Fruit fly (Drosophila melanogaster) ovary, adult (tissue): ENCODE results near the gene CG4972.

Experiments used
- CG17801 ChIP-seq: fragments of 200-800 bp; optimal IDR thresholded peaks from 2 replicates; lab custom pipeline; 2019; ENCODE audit warnings: missing biosample characterization, mild to moderate bottlenecking, missing genetic modification characterization, moderate library complexity; ENCODE audit not compliant: partially characterized antibody

The CG4972 gene

DNA sequence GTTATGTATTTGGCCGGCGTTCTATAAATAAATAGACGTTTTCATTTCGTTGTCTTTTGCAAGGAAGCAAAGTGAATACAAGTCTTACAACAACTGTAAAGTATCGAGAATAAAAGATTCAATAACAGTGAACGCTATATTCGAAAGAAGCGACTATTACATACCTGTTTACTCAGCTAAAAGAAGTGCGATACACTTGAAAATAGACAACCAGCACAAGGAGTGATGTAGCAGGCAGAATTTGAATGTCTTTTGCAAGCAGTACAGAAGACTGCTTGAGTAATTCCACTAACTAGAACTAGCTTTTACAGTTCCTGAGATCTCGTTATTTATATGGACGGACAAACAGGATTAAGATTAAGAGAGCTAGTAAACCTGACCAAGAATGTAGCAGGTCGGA is 16.3 kb upstream of the CG4972 start:
- no peak for TF ChIP-seq CG17801 (GFP tag; lab: Kevin White, UChicago)

DNA sequence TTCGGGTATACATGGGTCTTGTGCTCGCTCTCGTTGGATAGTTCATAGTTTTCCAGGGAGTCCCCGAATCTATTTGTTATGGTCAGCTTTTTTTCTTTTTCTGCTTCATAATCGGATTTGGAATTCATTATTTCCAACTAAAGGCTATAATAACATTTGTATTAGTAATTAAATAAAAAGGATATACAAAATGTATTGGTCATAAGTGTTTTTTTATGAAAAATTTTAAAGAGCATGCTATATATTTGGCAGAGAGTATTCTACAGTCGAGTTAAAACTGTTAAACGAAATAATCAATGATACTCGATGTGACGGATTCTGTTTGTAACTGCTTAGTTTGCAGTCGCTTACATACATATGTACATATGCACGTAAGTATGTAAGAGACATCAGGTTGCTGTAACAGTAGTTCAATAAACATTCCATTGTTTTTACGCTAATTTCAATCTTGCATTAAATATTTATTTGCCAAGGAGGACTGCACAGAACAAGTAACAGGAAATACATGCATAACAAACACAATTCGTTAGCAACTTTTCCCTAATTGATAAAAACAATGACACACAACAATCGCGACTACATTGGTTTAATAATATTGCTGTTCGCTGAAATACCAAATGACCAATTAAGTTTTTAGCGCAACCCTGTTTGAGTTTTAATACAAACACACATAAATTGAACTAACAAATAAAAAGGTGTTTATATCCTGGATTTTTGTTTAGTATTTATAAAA is 15.3 kb upstream of the CG4972 start:
- TF ChIP-seq CG17801 (GFP tag; lab: Kevin White, UChicago), result no peak

DNA sequence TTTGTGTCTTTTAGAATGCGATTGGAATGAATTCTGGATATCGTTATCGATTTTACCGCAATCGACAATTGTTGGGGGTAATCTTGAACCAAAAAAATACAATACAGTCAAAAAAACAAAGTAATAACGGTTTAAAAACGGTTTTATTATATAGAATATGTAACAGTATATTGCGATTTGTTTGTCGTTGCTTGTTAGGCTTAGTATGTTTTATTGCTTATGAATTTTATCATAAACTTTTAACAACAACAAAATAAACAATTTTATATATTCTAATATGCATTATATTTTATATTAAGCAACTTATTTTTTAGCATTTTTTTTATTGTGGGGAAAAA is 14.8 kb upstream of the CG4972 start, which contains the start of gene CYLD:
TSS of gene CYLD (minus strand) at position 38 of the 338 bp plus-strand sequence.
- TF ChIP-seq CG17801 (GFP tag; lab: Kevin White, UChicago), result peak; percentile 66

DNA sequence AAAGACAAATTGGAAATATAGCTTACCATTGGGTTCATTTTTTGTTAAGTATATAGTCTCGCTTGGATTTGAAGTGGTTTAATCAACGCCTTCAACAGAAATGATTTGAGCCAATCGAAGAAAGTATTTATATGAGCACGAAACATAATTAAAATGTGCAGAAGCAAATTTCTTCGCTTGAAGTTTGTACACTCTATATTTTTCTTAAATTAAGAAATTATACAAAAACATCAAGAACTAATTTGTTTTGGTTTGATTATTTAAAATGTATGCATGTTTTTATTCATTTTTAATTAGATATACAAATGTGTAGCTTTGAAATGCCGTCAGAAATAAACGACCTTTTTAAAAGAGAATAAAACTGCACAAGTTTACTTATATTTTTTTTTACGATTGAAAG is 12.7 kb upstream of the CG4972 start, which contains the start of gene CG13138:
TSS of gene CG13138 (minus strand) at position 101 of the 400 bp plus-strand sequence.
- TF ChIP-seq CG17801 (GFP tag; lab: Kevin White, UChicago), result no peak

- no peak for TF ChIP-seq CG17801 (GFP tag; lab: Kevin White, UChicago)
Measured at dm6 chr2L:10303786-10304185, 10.8 kb upstream of the CG4972 start, which contains the start of gene nmd. nmd (minus strand) TSS chr2L:10303947.

dm6 chr2L:10305538-10306147 is 8.9 kb upstream of the CG4972 start:
- no peak for TF ChIP-seq CG17801 (GFP tag; lab: Kevin White, UChicago)

dm6 chr2L:10306518-10307260 is 7.9 kb upstream of the CG4972 start, which contains the start of the genes CG5390 and CG4968:
CG5390 (minus strand) TSS chr2L:10306594.
CG4968 (plus strand) TSS chr2L:10306922.
- TF ChIP-seq CG17801 (GFP tag; lab: Kevin White, UChicago), result peak; percentile 87

dm6 chr2L:10310614-10311382 is 3.8 kb upstream of the CG4972 start, which contains the start of gene Cdk5alpha:
Cdk5alpha (minus strand) TSS chr2L:10310956.
- no peak for TF ChIP-seq CG17801 (GFP tag; lab: Kevin White, UChicago)

dm6 chr2L:10311822-10312221 is 2.8 kb upstream of the CG4972 start:
- TF ChIP-seq CG17801 (GFP tag; lab: Kevin White, UChicago), result no peak

dm6 chr2L:10315888-10316287 is 1.3 kb downstream of the CG4972 start:
- TF ChIP-seq CG17801 (GFP tag; lab: Kevin White, UChicago), result no peak

- no peak for TF ChIP-seq CG17801 (GFP tag; lab: Kevin White, UChicago)
Measured at dm6 chr2L:10320174-10320775, 5.7 kb downstream of the CG4972 start.

- TF ChIP-seq CG17801 (GFP tag; lab: Kevin White, UChicago), result no peak
Measured at dm6 chr2L:10321036-10321583, 6.5 kb downstream of the CG4972 start.

dm6 chr2L:10321612-10322011 is 7.0 kb downstream of the CG4972 start:
- peak; percentile 75 for TF ChIP-seq CG17801 (GFP tag; lab: Kevin White, UChicago)

dm6 chr2L:10322176-10322575 is 7.6 kb downstream of the CG4972 start, which contains the start of gene CG4995:
CG4995 (plus strand) TSS chr2L:10322476.
- TF ChIP-seq CG17801 (GFP tag; lab: Kevin White, UChicago), result no peak
